In genomic region chrV:7836911-7837310, ce11 we compare ENCODE assay signal across 3 worm cellular contexts.
TF ChIP-seq lines count a peak whose summit lies in the region.

Gene txt-5, minus strand, starts transcription at chrV:7837134.

TF ChIP-seq in whole organism, L1 larva, 84 proteins besides CTCF, POLR2A, EP300 and RAD21 (continued from another document and continues in another):
- TF ChIP-seq snpc-4 (tag; optimal IDR thresholded peaks at IDR 0.05; lab: Kevin White, UChicago) = no peak
- TF ChIP-seq lsy-2 (tag; optimal IDR thresholded peaks at IDR 0.05; lab: Kevin White, UChicago) = peak in 1 of 2 experiments; percentile 22
- no peak for TF ChIP-seq hlh-4 (tag; optimal IDR thresholded peaks at IDR 0.05; lab: Kevin White, UChicago)
- no peak for TF ChIP-seq ceh-90 (tag; optimal IDR thresholded peaks at IDR 0.05; lab: Kevin White, UChicago)
- TF ChIP-seq unc-62 (GFP tag; optimal IDR thresholded peaks at IDR 0.05; lab: Kevin White, UChicago) = no peak
- no peak for TF ChIP-seq skn-1 (tag; optimal IDR thresholded peaks at IDR 0.05; lab: Kevin White, UChicago)
- no peak for TF ChIP-seq unc-30 (tag; optimal IDR thresholded peaks at IDR 0.05; lab: Kevin White, UChicago)
- no peak for TF ChIP-seq lin-39 (tag; optimal IDR thresholded peaks at IDR 0.05; lab: Kevin White, UChicago)
- no peak for TF ChIP-seq vab-15 (tag; optimal IDR thresholded peaks at IDR 0.05; lab: Kevin White, UChicago)
- TF ChIP-seq hpl-2 (GFP tag; optimal IDR thresholded peaks at IDR 0.05; lab: Kevin White, UChicago) = no peak
- TF ChIP-seq grh-1 (GFP tag; IDR thresholded peaks at IDR 0.05; lab: Robert Waterston, UW) = no peak
- TF ChIP-seq ceh-82 (tag; optimal IDR thresholded peaks at IDR 0.05; lab: Kevin White, UChicago) = no peak
- TF ChIP-seq mep-1 (tag; optimal IDR thresholded peaks at IDR 0.05; lab: Kevin White, UChicago) = no peak
- no peak for TF ChIP-seq unc-86 (tag; optimal IDR thresholded peaks at IDR 0.05; lab: Kevin White, UChicago)
- no peak for TF ChIP-seq alr-1 (tag; optimal IDR thresholded peaks at IDR 0.05; lab: Kevin White, UChicago; ENCODE audit: borderline replicate concordance)
- no peak for TF ChIP-seq dpl-1 (GFP tag; optimal IDR thresholded peaks at IDR 0.05; lab: Kevin White, UChicago)
- TF ChIP-seq C04F5.9 (tag; optimal IDR thresholded peaks at IDR 0.05; lab: Kevin White, UChicago) = no peak
- TF ChIP-seq hlh-17 (GFP tag; optimal IDR thresholded peaks at IDR 0.05; lab: Kevin White, UChicago; ENCODE audit: borderline replicate concordance) = no peak
- peak; percentile 37 for TF ChIP-seq nhr-19 (GFP tag; conservative IDR thresholded peaks at IDR 0.05; lab: Robert Waterston, UW)
- no peak for TF ChIP-seq pax-3 (tag; optimal IDR thresholded peaks at IDR 0.05; lab: Kevin White, UChicago)
- TF ChIP-seq fos-1 (tag; optimal IDR thresholded peaks at IDR 0.05; lab: Kevin White, UChicago) = no peak
- no peak for TF ChIP-seq mdl-1 (tag; optimal IDR thresholded peaks at IDR 0.05; lab: Kevin White, UChicago)
- no peak for TF ChIP-seq zag-1 (tag; optimal IDR thresholded peaks at IDR 0.05; lab: Kevin White, UChicago)
- no peak for TF ChIP-seq irx-1 (tag; optimal IDR thresholded peaks at IDR 0.05; lab: Kevin White, UChicago)
- no peak for TF ChIP-seq mef-2 (tag; optimal IDR thresholded peaks at IDR 0.05; lab: Kevin White, UChicago)
- TF ChIP-seq C34B4.2 (tag; optimal IDR thresholded peaks at IDR 0.05; lab: Kevin White, UChicago) = no peak
- no peak for TF ChIP-seq lin-13 (GFP tag; optimal IDR thresholded peaks at IDR 0.05; lab: Kevin White, UChicago)
- TF ChIP-seq ets-5 (GFP tag; IDR thresholded peaks at IDR 0.05; lab: Robert Waterston, UW) = no peak
- TF ChIP-seq ceh-63 (GFP tag; optimal IDR thresholded peaks at IDR 0.05; lab: Kevin White, UChicago) = no peak
- no peak for TF ChIP-seq egl-13 (tag; optimal IDR thresholded peaks at IDR 0.05; lab: Kevin White, UChicago)
- no peak for TF ChIP-seq unc-98 (GFP tag; IDR thresholded peaks at IDR 0.05; lab: Robert Waterston, UW)
- no peak for TF ChIP-seq efl-3 (GFP tag; optimal IDR thresholded peaks at IDR 0.05; lab: Kevin White, UChicago)
- TF ChIP-seq fkh-4 (tag; optimal IDR thresholded peaks at IDR 0.05; lab: Kevin White, UChicago; ENCODE audit: borderline replicate concordance) = no peak
- peak; percentile 24 for TF ChIP-seq nhr-47 (tag; optimal IDR thresholded peaks at IDR 0.05; lab: Kevin White, UChicago)
- TF ChIP-seq nhr-85 (tag; lab: Kevin White, UChicago) = peak; percentile 86
- peak; percentile 53 for TF ChIP-seq snu-23 (GFP tag; optimal IDR thresholded peaks at IDR 0.05; lab: Kevin White, UChicago)
- TF ChIP-seq nhr-28 (tag; optimal IDR thresholded peaks at IDR 0.05; lab: Kevin White, UChicago) = no peak
- TF ChIP-seq ces-1 (GFP tag; optimal IDR thresholded peaks at IDR 0.05; lab: Kevin White, UChicago) = no peak
- peak; percentile 51 for TF ChIP-seq lin-14 (GFP tag; optimal IDR thresholded peaks at IDR 0.05; lab: Kevin White, UChicago)
- no peak for TF ChIP-seq mab-9 (GFP tag; IDR thresholded peaks at IDR 0.05; lab: Robert Waterston, UW)
- TF ChIP-seq zip-4 (GFP tag; optimal IDR thresholded peaks at IDR 0.05; lab: Kevin White, UChicago) = no peak
- no peak for TF ChIP-seq aly-2 (tag; optimal IDR thresholded peaks at IDR 0.05; lab: Kevin White, UChicago)
- no peak for TF ChIP-seq tbx-2 (tag; optimal IDR thresholded peaks at IDR 0.05; lab: Kevin White, UChicago)
- TF ChIP-seq tlp-1 (tag; optimal IDR thresholded peaks at IDR 0.05; lab: Kevin White, UChicago) = no peak
- TF ChIP-seq aha-1 (tag; optimal IDR thresholded peaks at IDR 0.05; lab: Kevin White, UChicago) = no peak
- TF ChIP-seq ztf-4 (tag; optimal IDR thresholded peaks at IDR 0.05; lab: Kevin White, UChicago) = no peak
- no peak for TF ChIP-seq nhr-76 (tag; optimal IDR thresholded peaks at IDR 0.05; lab: Kevin White, UChicago)

TF ChIP-seq in whole organism, L2 larva, 48 proteins besides CTCF, POLR2A, EP300 and RAD21 (continued from another document):
- TF ChIP-seq gmeb-1 (tag; optimal IDR thresholded peaks at IDR 0.05; lab: Kevin White, UChicago) = peak; percentile 29
- no peak for TF ChIP-seq egl-27 (tag; optimal IDR thresholded peaks at IDR 0.05; lab: Kevin White, UChicago)
- TF ChIP-seq peb-1 (tag; optimal IDR thresholded peaks at IDR 0.05; lab: Kevin White, UChicago) = no peak
- no peak for TF ChIP-seq unc-55 (GFP tag; optimal IDR thresholded peaks at IDR 0.05; lab: Kevin White, UChicago)
- no peak for TF ChIP-seq blmp-1 (tag; optimal IDR thresholded peaks at IDR 0.05; lab: Kevin White, UChicago; ENCODE audit: insufficient read depth)
- TF ChIP-seq sem-4 (tag; optimal IDR thresholded peaks at IDR 0.05; lab: Kevin White, UChicago) = no peak
- no peak for TF ChIP-seq F13H6.1 (tag; optimal IDR thresholded peaks at IDR 0.05; lab: Kevin White, UChicago)
- TF ChIP-seq crh-2 (tag; optimal IDR thresholded peaks at IDR 0.05; lab: Kevin White, UChicago) = peak; percentile 53
- TF ChIP-seq mab-5 (tag; optimal IDR thresholded peaks at IDR 0.05; lab: Kevin White, UChicago) = no peak
- peak; percentile 28 for TF ChIP-seq fos-1 (tag; optimal IDR thresholded peaks at IDR 0.05; lab: Kevin White, UChicago)
- peak; percentile 20 for TF ChIP-seq nhr-21 (tag; optimal IDR thresholded peaks at IDR 0.05; lab: Kevin White, UChicago)
TF ChIP-seq in whole organism, L2 larva: peak in this region for 9.

TF ChIP-seq in whole organism, L4 larva, 104 proteins besides CTCF, POLR2A, EP300 and RAD21 (continued from another document):
- peak in 1 of 2 experiments; percentile 62 for TF ChIP-seq unc-62 (GFP tag; optimal IDR thresholded peaks at IDR 0.05 in 1 of 2; lab: Kevin White, UChicago)
- no peak for TF ChIP-seq unc-62 (tag; optimal IDR thresholded peaks at IDR 0.05; lab: Kevin White, UChicago)
- peak; percentile 45 for TF ChIP-seq hlh-30 (tag; optimal IDR thresholded peaks at IDR 0.05; lab: Kevin White, UChicago; ENCODE audit: insufficient read depth)
- no peak for TF ChIP-seq zfp-3 (GFP tag; conservative IDR thresholded peaks at IDR 0.05; lab: Robert Waterston, UW)
